Worm (Caenorhabditis elegans): ENCODE measurements around the gene C04A2.15.

Gene C04A2.15

ce11 chrII:6888211-6888610 is 36.2 kb downstream of the C04A2.15 start (continued):
- TF ChIP-seq F13H6.1 (tag; optimal IDR thresholded peaks at IDR 0.05) (peak; percentile 35), ceh-16 (tag; optimal IDR thresholded peaks at IDR 0.05) (no peak), elt-3 (tag; optimal IDR thresholded peaks at IDR 0.05) (no peak), ztf-1 (GFP tag; conservative IDR thresholded peaks at IDR 0.05) (no peak), nhr-129 (tag; optimal IDR thresholded peaks at IDR 0.05) (peak; percentile 36), lin-13 (GFP tag; optimal IDR thresholded peaks at IDR 0.05) (peak; percentile 68), skn-1 (tag; optimal IDR thresholded peaks at IDR 0.05) (no peak), ZK546.5 (tag; optimal IDR thresholded peaks at IDR 0.05) (no peak), unc-39 (tag; optimal IDR thresholded peaks at IDR 0.05) (no peak), lin-11 (tag; optimal IDR thresholded peaks at IDR 0.05) (no peak), aly-2 (tag; optimal IDR thresholded peaks at IDR 0.05) (no peak), lin-39 (tag; optimal IDR thresholded peaks at IDR 0.05) (no peak), unc-62 (GFP tag; optimal IDR thresholded peaks at IDR 0.05) (no peak), nhr-77 (tag; optimal IDR thresholded peaks at IDR 0.05) (no peak), unc-55 (GFP tag; optimal IDR thresholded peaks at IDR 0.05) (peak; percentile 18), R02D3.7 (tag; optimal IDR thresholded peaks at IDR 0.05) (no peak), sma-3 (GFP tag; optimal IDR thresholded peaks at IDR 0.05) (peak; percentile 36), blmp-1 (tag; optimal IDR thresholded peaks at IDR 0.05; ENCODE audit: insufficient read depth) (no peak), nhr-10 (tag; optimal IDR thresholded peaks at IDR 0.05) (no peak), peb-1 (tag; optimal IDR thresholded peaks at IDR 0.05) (no peak), lsy-2 (tag; optimal IDR thresholded peaks at IDR 0.05) (peak in 1 of 2 experiments; percentile 74), nhr-237 (tag; optimal IDR thresholded peaks at IDR 0.05) (no peak)

ce11 chrII:6888661-6889579 is 36.9 kb downstream of the C04A2.15 start:
- TF ChIP-seq unc-55 (GFP tag; optimal IDR thresholded peaks at IDR 0.05) (no peak), ama-1 (optimal IDR thresholded peaks at IDR 0.05) (peak; percentile 81), nhr-237 (tag; optimal IDR thresholded peaks at IDR 0.05) (no peak), ztf-1 (GFP tag; conservative IDR thresholded peaks at IDR 0.05) (no peak), nhr-23 (tag; optimal IDR thresholded peaks at IDR 0.05) (no peak), ceh-16 (tag; optimal IDR thresholded peaks at IDR 0.05) (peak; percentile 3)

- TF ChIP-seq C34F6.9 (tag; optimal IDR thresholded peaks at IDR 0.05) = no peak
- peak; percentile 15 for TF ChIP-seq gmeb-1 (tag; optimal IDR thresholded peaks at IDR 0.05)
Observed at ce11 chrII:6889580-6889922, 37.5 kb downstream of the C04A2.15 start.

ce11 chrII:6890095-6890494 is 38.1 kb downstream of the C04A2.15 start, which contains the start of gene acer-1:
Gene acer-1 (minus strand): TSS chrII:6890400.
- TF ChIP-seq lin-11 (tag; optimal IDR thresholded peaks at IDR 0.05) (no peak), Y55F3AM.14 (GFP tag; optimal IDR thresholded peaks at IDR 0.05) (peak; percentile 28), ama-1 (optimal IDR thresholded peaks at IDR 0.05) (peak; percentile 49), unc-62 (GFP tag; optimal IDR thresholded peaks at IDR 0.05) (no peak), ZK546.5 (tag; optimal IDR thresholded peaks at IDR 0.05) (no peak), ceh-82 (tag; optimal IDR thresholded peaks at IDR 0.05) (no peak), sma-3 (GFP tag; optimal IDR thresholded peaks at IDR 0.05) (no peak), elt-1 (tag; optimal IDR thresholded peaks at IDR 0.05) (no peak), nhr-129 (tag; optimal IDR thresholded peaks at IDR 0.05) (peak; percentile 21), nhr-237 (tag; optimal IDR thresholded peaks at IDR 0.05) (no peak), F13H6.1 (tag; optimal IDR thresholded peaks at IDR 0.05) (no peak)

- TF ChIP-seq ceh-16 (tag; optimal IDR thresholded peaks at IDR 0.05) (no peak), nhr-6 (tag; optimal IDR thresholded peaks at IDR 0.05) (no peak), ceh-82 (tag; optimal IDR thresholded peaks at IDR 0.05) (no peak), aly-2 (tag; optimal IDR thresholded peaks at IDR 0.05) (no peak), fos-1 (tag; optimal IDR thresholded peaks at IDR 0.05) (peak; percentile 65), ZK546.5 (tag; optimal IDR thresholded peaks at IDR 0.05) (no peak), ztf-11 (tag; optimal IDR thresholded peaks at IDR 0.05) (no peak), dmd-4 (tag; optimal IDR thresholded peaks at IDR 0.05) (no peak), skn-1 (tag; optimal IDR thresholded peaks at IDR 0.05) (no peak), mdl-1 (tag; optimal IDR thresholded peaks at IDR 0.05) (peak; percentile 60 to 92), ama-1 (optimal IDR thresholded peaks at IDR 0.05) (peak; percentile 88), unc-55 (GFP tag; optimal IDR thresholded peaks at IDR 0.05) (peak; percentile 40), nhr-25 (tag; optimal IDR thresholded peaks at IDR 0.05) (peak; percentile 40), R02D3.7 (tag; optimal IDR thresholded peaks at IDR 0.05) (no peak), ztf-4 (tag; optimal IDR thresholded peaks at IDR 0.05) (peak; percentile 13), sma-3 (GFP tag; optimal IDR thresholded peaks at IDR 0.05) (peak; percentile 54), nhr-23 (tag; optimal IDR thresholded peaks at IDR 0.05) (no peak), zag-1 (tag; optimal IDR thresholded peaks at IDR 0.05) (no peak), mbf-1 (tag; optimal IDR thresholded peaks at IDR 0.05) (no peak), nhr-12 (tag; optimal IDR thresholded peaks at IDR 0.05) (no peak), lin-11 (tag; optimal IDR thresholded peaks at IDR 0.05) (peak; percentile 26), sem-4 (tag; optimal IDR thresholded peaks at IDR 0.05) (peak; percentile 58), nhr-129 (tag; optimal IDR thresholded peaks at IDR 0.05) (peak; percentile 94), lin-13 (GFP tag; optimal IDR thresholded peaks at IDR 0.05) (peak; percentile 32), peb-1 (tag; optimal IDR thresholded peaks at IDR 0.05) (no peak), elt-1 (tag; optimal IDR thresholded peaks at IDR 0.05) (no peak), snpc-4 (tag; optimal IDR thresholded peaks at IDR 0.05) (peak; percentile 21), mab-5 (tag; optimal IDR thresholded peaks at IDR 0.05) (no peak), lin-39 (tag; optimal IDR thresholded peaks at IDR 0.05) (no peak)
Observed at ce11 chrII:6891176-6891575, 39.1 kb downstream of the C04A2.15 start.
